Worm (Caenorhabditis elegans): ENCODE results near the gene F48G7.8.

DNA sequence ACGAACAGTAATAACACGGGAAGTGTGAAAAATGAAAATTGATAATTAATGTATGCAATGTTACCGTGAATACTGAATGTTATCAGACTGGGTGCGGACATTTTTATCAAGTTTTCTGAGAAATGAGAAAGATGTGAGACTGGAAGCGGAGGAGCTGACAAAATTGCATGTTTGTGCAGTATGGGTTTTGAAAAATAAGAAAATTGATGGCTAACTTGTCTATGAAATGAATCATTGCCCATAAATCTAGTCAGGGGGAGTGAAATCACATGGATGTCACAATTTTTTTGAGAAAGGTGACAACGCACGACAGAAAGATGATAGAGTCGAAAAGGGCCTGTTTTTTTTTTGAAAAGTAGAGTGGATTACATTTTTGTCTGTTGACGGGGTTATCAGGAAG lies 43.9 kb upstream of the F48G7.8 start, which contains the start of gene sru-24:
- TF ChIP-seq lin-15B (tag; optimal IDR thresholded peaks at IDR 0.05) (no peak), nhr-11 (tag; optimal IDR thresholded peaks at IDR 0.05) (no peak), ama-1 (optimal IDR thresholded peaks at IDR 0.05) (no peak), ztf-11 (tag; optimal IDR thresholded peaks at IDR 0.05) (no peak), unc-62 (GFP tag; optimal IDR thresholded peaks at IDR 0.05) (no peak), nhr-76 (tag; optimal IDR thresholded peaks at IDR 0.05) (no peak), fkh-10 (GFP tag; optimal IDR thresholded peaks at IDR 0.05) (no peak), egl-27 (tag; optimal IDR thresholded peaks at IDR 0.05) (no peak), elt-2 (tag; optimal IDR thresholded peaks at IDR 0.05) (no peak), nhr-25 (tag; optimal IDR thresholded peaks at IDR 0.05) (no peak), pha-4 (tag; optimal IDR thresholded peaks at IDR 0.05) (no peak), elt-3 (tag; optimal IDR thresholded peaks at IDR 0.05) (no peak), jun-1 (tag; optimal IDR thresholded peaks at IDR 0.05) (no peak), zag-1 (tag; optimal IDR thresholded peaks at IDR 0.05) (no peak)

All from whole organism, L3 larva.